Fruit fly (Drosophila melanogaster): ENCODE data around the gene ATP6AP2.
A peak's percentile ranks its signal among the peaks of the same experiment; 100 is the strongest.

Gene ATP6AP2

DNA sequence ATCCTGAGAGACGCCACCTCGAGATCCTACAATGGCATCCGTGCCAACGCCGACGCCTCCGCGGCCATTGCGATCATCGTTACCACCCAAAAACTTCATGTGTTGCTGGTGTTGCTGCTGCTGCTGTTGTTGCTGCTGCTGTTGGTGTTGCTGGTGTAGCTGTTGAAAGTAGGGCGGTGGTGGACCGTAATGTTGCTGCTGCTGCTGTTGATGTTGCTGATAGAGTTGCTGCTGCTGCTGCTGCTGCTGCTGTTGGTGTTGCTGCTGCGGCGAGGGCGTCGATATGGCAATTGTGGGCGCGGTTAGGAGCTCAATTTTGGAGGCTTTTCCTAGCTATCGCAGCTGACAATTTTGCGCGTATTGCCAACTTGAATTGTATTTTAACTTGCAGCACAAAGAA lies 26.7 kb upstream of the ATP6AP2 start:
- TF ChIP-seq Eip78C (GFP tag) = peak; percentile 43
- TF ChIP-seq CG9139 (GFP tag; optimal IDR thresholded peaks at IDR 0.05) = no peak

- TF ChIP-seq fkh (GFP tag; optimal IDR thresholded peaks at IDR 0.05) (peak; percentile 60), Eip78C (GFP tag) (peak; percentile 5), acj6 (GFP tag; optimal IDR thresholded peaks at IDR 0.05) (no peak), dsx (GFP tag; optimal IDR thresholded peaks at IDR 0.05; ENCODE audit: poor library complexity, severe bottlenecking) (peak; percentile 22), Gug (GFP tag; IDR thresholded peaks at IDR 0.05) (no peak), svp (GFP tag) (peak; percentile 57), CG3919 (GFP tag; optimal IDR thresholded peaks at IDR 0.05) (no peak), CG8119 (GFP tag; IDR thresholded peaks at IDR 0.05) (0 out of 3 replicates have a peak, but pooled peaks have one; percentile 22), CG6163 (GFP tag; IDR thresholded peaks at IDR 0.05) (peak; percentile 38; the same call in 1 of the 3 replicates)
Observed at dm6 chr3R:9234756-9235255, 25.6 kb upstream of the ATP6AP2 start.

dm6 chr3R:9235455-9236040 lies 24.9 kb upstream of the ATP6AP2 start:
- TF ChIP-seq Eip78C (GFP tag) (peak; percentile 34), svp (GFP tag) (peak; percentile 70), CG6163 (GFP tag; IDR thresholded peaks at IDR 0.05) (peak; percentile 28; the same call in 1 of the 3 replicates)

DNA sequence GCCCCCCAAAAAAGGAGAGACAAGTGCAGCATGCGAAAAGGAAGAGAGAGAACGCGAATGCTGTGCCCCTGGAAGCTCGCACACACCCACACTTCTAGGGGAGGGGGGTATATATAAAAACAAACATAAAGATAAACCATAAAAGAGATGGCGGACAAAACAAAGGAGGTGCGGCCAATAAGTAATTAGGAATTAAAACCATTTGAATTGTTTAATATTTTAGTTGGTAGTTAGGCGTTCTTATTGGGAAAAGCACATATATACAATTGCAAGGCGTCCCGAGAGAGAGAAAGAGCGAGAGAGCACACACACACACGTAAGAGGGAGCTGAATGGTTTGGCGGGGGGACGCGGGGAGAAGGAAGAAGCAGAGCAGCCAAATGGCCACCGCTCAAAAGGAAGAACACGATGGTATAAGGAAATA lies 24.4 kb upstream of the ATP6AP2 start:
- peak; percentile 11 for TF ChIP-seq CG9139 (GFP tag; optimal IDR thresholded peaks at IDR 0.05)
- TF ChIP-seq CG1621 (tag; optimal IDR thresholded peaks at IDR 0.05) = no peak
- no peak for TF ChIP-seq Ets21C (GFP tag; optimal IDR thresholded peaks at IDR 0.05)
- TF ChIP-seq CG6854 (GFP tag; optimal IDR thresholded peaks at IDR 0.05) = no peak
- 0 out of 2 replicates have a peak, but pooled peaks have one; percentile 17 for TF ChIP-seq CG15336 (GFP tag; IDR thresholded peaks at IDR 0.05)
- peak; percentile 53 for TF ChIP-seq svp (GFP tag)
- no peak for TF ChIP-seq CG11762 (GFP tag; optimal IDR thresholded peaks at IDR 0.05; ENCODE audit: insufficient read depth)
- no peak for TF ChIP-seq CG10631 (GFP tag; optimal IDR thresholded peaks at IDR 0.05)
- TF ChIP-seq achi (GFP tag; optimal IDR thresholded peaks at IDR 0.05) = no peak
- TF ChIP-seq CG6163 (GFP tag; IDR thresholded peaks at IDR 0.05) = peak; percentile 81
- TF ChIP-seq Sox14 (GFP tag; optimal IDR thresholded peaks at IDR 0.05) = no peak
- TF ChIP-seq fkh (GFP tag; optimal IDR thresholded peaks at IDR 0.05) = no peak
- no peak for TF ChIP-seq OdsH (GFP tag; optimal IDR thresholded peaks at IDR 0.05)
- no peak for TF ChIP-seq dsx (GFP tag; optimal IDR thresholded peaks at IDR 0.05; ENCODE audit: poor library complexity, severe bottlenecking)
- TF ChIP-seq CG11902 (GFP tag; optimal IDR thresholded peaks at IDR 0.05) = no peak
- TF ChIP-seq Ets96B (tag; optimal IDR thresholded peaks at IDR 0.05) = no peak
- no peak for TF ChIP-seq CG11294 (GFP tag; IDR thresholded peaks at IDR 0.05)
- TF ChIP-seq Eip78C (GFP tag) = peak; percentile 29
- no peak for TF ChIP-seq Hr4 (GFP tag; optimal IDR thresholded peaks at IDR 0.05)
- no peak for TF ChIP-seq esn (GFP tag; optimal IDR thresholded peaks at IDR 0.05)
- no peak for TF ChIP-seq cyc (GFP tag; optimal IDR thresholded peaks at IDR 0.05)
- TF ChIP-seq Eip93F (GFP tag; optimal IDR thresholded peaks at IDR 0.05) = no peak
- peak; percentile 4 for TF ChIP-seq CG3919 (GFP tag; optimal IDR thresholded peaks at IDR 0.05)
- TF ChIP-seq CG8119 (GFP tag; IDR thresholded peaks at IDR 0.05) = no peak
- no peak for TF ChIP-seq Gug (GFP tag; IDR thresholded peaks at IDR 0.05)
- TF ChIP-seq ss (GFP tag; optimal IDR thresholded peaks at IDR 0.05) = peak; percentile 23 to 29
- TF ChIP-seq CG3032 (tag; optimal IDR thresholded peaks at IDR 0.05) = peak; percentile 0
- TF ChIP-seq lz (GFP tag; optimal IDR thresholded peaks at IDR 0.05) = no peak

- TF ChIP-seq Sox102F (GFP tag; optimal IDR thresholded peaks at IDR 0.05) (peak; percentile 18), CG9139 (GFP tag; optimal IDR thresholded peaks at IDR 0.05) (no peak), cyc (GFP tag; optimal IDR thresholded peaks at IDR 0.05) (no peak), CG10631 (GFP tag; optimal IDR thresholded peaks at IDR 0.05) (no peak), Sox15 (GFP tag; optimal IDR thresholded peaks at IDR 0.05) (no peak), CG6854 (GFP tag; optimal IDR thresholded peaks at IDR 0.05) (peak; percentile 51), Eip93F (GFP tag; optimal IDR thresholded peaks at IDR 0.05) (peak; percentile 28), CG6808 (GFP tag; optimal IDR thresholded peaks at IDR 0.05) (no peak), CG6792 (GFP tag; optimal IDR thresholded peaks at IDR 0.05) (no peak), topi (GFP tag; optimal IDR thresholded peaks at IDR 0.05) (peak; percentile 39), CG8119 (GFP tag; IDR thresholded peaks at IDR 0.05) (no peak), Smox (GFP tag; optimal IDR thresholded peaks at IDR 0.05) (peak; percentile 6), CG34406 (GFP tag; optimal IDR thresholded peaks at IDR 0.05) (peak; percentile 43), CG15336 (GFP tag; IDR thresholded peaks at IDR 0.05) (no peak; the same call in 1 of the 2 replicates), Lpt (GFP tag; optimal IDR thresholded peaks at IDR 0.05) (peak; percentile 34), Hr39 (GFP tag; optimal IDR thresholded peaks at IDR 0.05) (no peak), CG8632 (GFP tag; optimal IDR thresholded peaks at IDR 0.05) (no peak), Sox14 (GFP tag; optimal IDR thresholded peaks at IDR 0.05) (peak; percentile 53), fkh (GFP tag; optimal IDR thresholded peaks at IDR 0.05) (peak; percentile 63), Ets96B (tag; optimal IDR thresholded peaks at IDR 0.05) (no peak), CG3919 (GFP tag; optimal IDR thresholded peaks at IDR 0.05) (peak; percentile 60), CG7368 (GFP tag; optimal IDR thresholded peaks at IDR 0.05) (no peak), CG31627 (GFP tag; optimal IDR thresholded peaks at IDR 0.05) (no peak), ss (GFP tag; optimal IDR thresholded peaks at IDR 0.05) (no peak)
Observed at dm6 chr3R:9236883-9237267, 23.6 kb upstream of the ATP6AP2 start.

Data from whole organism, prepupa.